Worm (Caenorhabditis elegans) whole organism, midembryonic: ENCODE measurements around the gene trpa-1.

ENCODE experiments used
- cog-1 ChIP-seq: sonication (generic microtip); optimal IDR thresholded peaks from 2 replicates; lab custom pipeline; 2016; ENCODE audit warnings: missing genetic modification characterization, missing compliant biosample characterization
- flt-1 ChIP-seq: fragments of 200-800 bp; sonication (Bioruptor generic); IDR thresholded peaks from 2 replicates; pipeline ENCODE4 v1.3.6; 2022; ENCODE audit warnings: missing genetic modification characterization, missing compliant biosample characterization
- klf-2 ChIP-seq: fragments of 200-800 bp; sonication (Bioruptor generic); conservative IDR thresholded peaks from 2 replicates; pipeline ENCODE4 v1.3.6; 2022; ENCODE audit warnings: missing genetic modification reagents, missing genetic modification characterization, missing compliant biosample characterization

DNA sequence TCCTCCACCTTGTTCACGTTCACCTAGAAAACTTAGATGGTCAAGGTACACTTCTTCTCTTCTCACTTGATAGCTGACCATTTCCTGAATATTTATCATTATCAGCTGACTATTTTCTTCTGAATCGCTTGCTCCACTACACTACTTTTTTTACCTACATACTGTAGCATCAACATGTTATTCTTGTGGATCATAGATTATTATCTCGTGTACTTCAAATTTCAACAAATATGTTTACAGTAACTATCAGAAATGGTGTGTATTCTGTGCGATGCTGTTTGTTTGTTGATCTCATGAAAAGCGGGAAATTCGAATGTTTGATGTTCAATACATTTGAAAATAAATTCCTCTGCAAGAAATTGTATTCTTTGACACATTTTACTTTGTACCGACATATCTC is 52.6 kb downstream of the trpa-1 start, which contains the start of gene ZK822.10:
- TF ChIP-seq klf-2 (GFP tag; lab: Robert Waterston, UW) (no peak), flt-1 (GFP tag; lab: Robert Waterston, UW) (no peak), cog-1 (tag; lab: Kevin White, UChicago) (no peak)
